Worm (Caenorhabditis elegans): ENCODE data around the gene nspg-1.

DNA sequence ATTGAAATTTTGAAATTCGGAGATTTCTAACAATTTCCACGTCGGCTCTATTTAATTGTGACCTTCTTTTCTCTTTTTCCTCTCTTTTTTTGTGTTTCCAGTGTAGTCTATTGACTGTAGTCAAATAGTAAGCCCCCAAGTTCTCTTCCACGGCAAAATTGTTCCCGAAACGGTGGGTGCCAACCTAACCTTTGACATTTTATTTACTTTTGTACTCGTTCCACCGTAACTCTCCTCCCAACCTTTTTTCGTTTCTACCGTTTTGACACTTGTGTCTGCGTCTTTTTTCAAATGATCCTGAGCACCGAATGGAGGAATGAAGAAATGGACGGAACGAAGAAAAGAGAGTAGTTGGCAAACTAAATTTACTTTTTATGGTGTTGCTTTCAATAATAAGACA, 2.8 kb upstream of the nspg-1 start:
- TF ChIP-seq lin-15B (tag; optimal IDR thresholded peaks at IDR 0.05) (no peak), daf-16 (GFP tag; optimal IDR thresholded peaks at IDR 0.05) (no peak), daf-16 (tag; optimal IDR thresholded peaks at IDR 0.05) (no peak), snpc-4 (tag; optimal IDR thresholded peaks at IDR 0.05) (no peak), ama-1 (optimal IDR thresholded peaks at IDR 0.05) (no peak), lin-39 (tag; optimal IDR thresholded peaks at IDR 0.05) (no peak), zip-11 (GFP tag; IDR thresholded peaks at IDR 0.05) (no peak), mdl-1 (tag; optimal IDR thresholded peaks at IDR 0.05) (no peak), T20F7.1 (GFP tag; optimal IDR thresholded peaks at IDR 0.05) (no peak), egl-43 (GFP tag; IDR thresholded peaks at IDR 0.05) (no peak), ztf-11 (tag; optimal IDR thresholded peaks at IDR 0.05) (no peak), tra-1 (GFP tag; IDR thresholded peaks at IDR 0.05) (no peak), pha-4 (GFP tag; IDR thresholded peaks at IDR 0.05) (no peak), pha-4 (tag; optimal IDR thresholded peaks at IDR 0.05) (no peak), ces-1 (GFP tag; optimal IDR thresholded peaks at IDR 0.05) (no peak)
